Worm (Caenorhabditis elegans) whole organism, young adult: Measurements from ENCODE around the gene sra-8.

Source experiments
- B0019.2 ChIP-seq: fragments of 200-800 bp; sonication (Bioruptor generic); conservative IDR thresholded peaks from 2 replicates; pipeline ENCODE4 v1.3.6; 2022; ENCODE audit warnings: missing genetic modification reagents, missing genetic modification characterization, missing compliant biosample characterization
- B0035.1 ChIP-seq: sonication (generic microtip); optimal IDR thresholded peaks from 2 replicates; lab custom pipeline; 2016; ENCODE audit warnings: missing genetic modification characterization, mild to moderate bottlenecking, missing compliant biosample characterization, missing genotype, missing genetic modification reagents
- B0261.1 ChIP-seq: sonication (generic microtip); optimal IDR thresholded peaks from 2 replicates; lab custom pipeline; 2016; ENCODE audit warnings: mild to moderate bottlenecking, missing genetic modification characterization, moderate library complexity, missing compliant biosample characterization
- F37B4.10 ChIP-seq: fragments of 200-800 bp; sonication (Bioruptor generic); IDR thresholded peaks from 2 replicates; pipeline ENCODE4 v1.3.6; 2022; ENCODE audit warnings: missing genetic modification characterization, missing compliant biosample characterization
- F57C9.4 ChIP-seq: sonication (generic microtip); optimal IDR thresholded peaks from 2 replicates; lab custom pipeline; 2017; ENCODE audit warnings: mild to moderate bottlenecking, missing genetic modification characterization, missing compliant biosample characterization
- T26A5.8 ChIP-seq: sonication (generic microtip); optimal IDR thresholded peaks from 2 replicates; lab custom pipeline; 2016; ENCODE audit warnings: missing genetic modification characterization, missing compliant biosample characterization
- Y56A3A.18 ChIP-seq: fragments of 200-800 bp; sonication (Bioruptor generic); IDR thresholded peaks from 2 replicates; pipeline ENCODE4 v1.3.6; 2022; ENCODE audit warnings: missing genetic modification reagents, missing genetic modification characterization, missing compliant biosample characterization
- ZK185.1 ChIP-seq: sonication (generic microtip); optimal IDR thresholded peaks from 2 replicates; lab custom pipeline; 2016; ENCODE audit warnings: mild to moderate bottlenecking, missing genetic modification characterization, missing compliant biosample characterization; ENCODE audit not compliant: poor library complexity, severe bottlenecking
- aptf-2 ChIP-seq: fragments of 200-800 bp; sonication (Bioruptor generic); conservative IDR thresholded peaks from 2 replicates; pipeline ENCODE4 v1.3.6; 2022; ENCODE audit warnings: missing genetic modification reagents, missing genetic modification characterization, missing compliant biosample characterization
- attf-3 ChIP-seq: fragments of 200-800 bp; sonication (Bioruptor generic); conservative IDR thresholded peaks from 2 replicates; pipeline ENCODE4 v1.3.6; 2022; ENCODE audit warnings: missing genetic modification reagents, missing genetic modification characterization, missing compliant biosample characterization
- attf-5 ChIP-seq: fragments of 200-800 bp; sonication (Bioruptor generic); optimal IDR thresholded peaks from 2 replicates; lab custom pipeline; 2018; ENCODE audit warnings: mild to moderate bottlenecking, missing genetic modification characterization, missing compliant biosample characterization
- attf-6 ChIP-seq: fragments of 200-800 bp; sonication (Bioruptor generic); IDR thresholded peaks from 2 replicates; pipeline ENCODE4 v1.3.6; 2022; ENCODE audit warnings: missing genetic modification reagents, missing genetic modification characterization, missing compliant biosample characterization
- bed-2 ChIP-seq: fragments of 200-800 bp; sonication (Bioruptor generic); IDR thresholded peaks from 2 replicates; pipeline ENCODE4 v1.3.6; 2022; ENCODE audit warnings: missing genetic modification reagents, missing genetic modification characterization, missing compliant biosample characterization
- ccch-3 ChIP-seq: fragments of 200-800 bp; sonication (Bioruptor generic); optimal IDR thresholded peaks from 2 replicates; lab custom pipeline; 2018; ENCODE audit warnings: mild to moderate bottlenecking, missing genetic modification characterization, missing compliant biosample characterization
- cebp-2 ChIP-seq: fragments of 200-800 bp; sonication (Bioruptor generic); IDR thresholded peaks from 2 replicates; pipeline ENCODE4 v1.3.6; 2022; ENCODE audit warnings: missing genetic modification characterization, missing compliant biosample characterization
- die-1 ChIP-seq: sonication (generic microtip); optimal IDR thresholded peaks from 2 replicates; lab custom pipeline; 2016; ENCODE audit warnings: missing genotype, mild to moderate bottlenecking, missing genetic modification characterization, missing compliant biosample characterization
- dox-1 ChIP-seq: fragments of 200-800 bp; sonication (Bioruptor generic); IDR thresholded peaks from 2 replicates; pipeline ENCODE4 v1.3.6; 2022; ENCODE audit warnings: missing genetic modification reagents, missing genetic modification characterization, missing compliant biosample characterization
- efl-1 ChIP-seq: fragments of 150-350 bp; optimal IDR thresholded peaks from 2 replicates; lab custom pipeline; 2014; ENCODE audit warnings: missing biosample characterization, missing genetic modification reagents, missing genetic modification characterization
- egl-18 ChIP-seq: fragments of 200-800 bp; sonication (Bioruptor generic); IDR thresholded peaks from 2 replicates; pipeline ENCODE4 v1.3.6; 2022; ENCODE audit warnings: missing genetic modification reagents, missing genetic modification characterization, missing compliant biosample characterization
- ets-4 ChIP-seq: fragments of 200-800 bp; sonication (Bioruptor generic); optimal IDR thresholded peaks from 2 replicates; lab custom pipeline; 2018; ENCODE audit warnings: mild to moderate bottlenecking, missing genetic modification characterization, missing compliant biosample characterization
- fkh-3 ChIP-seq: sonication (generic microtip); optimal IDR thresholded peaks from 2 replicates; lab custom pipeline; 2016; ENCODE audit warnings: mild to moderate bottlenecking, missing genetic modification characterization, missing compliant biosample characterization
- him-1 ChIP-seq: sonication (generic microtip); optimal IDR thresholded peaks from 2 replicates; lab custom pipeline; 2016; ENCODE audit warnings: missing genotype, missing genetic modification reagents, missing genetic modification characterization, missing compliant biosample characterization
- hsf-1 ChIP-seq: fragments of 200-800 bp; sonication (Bioruptor generic); IDR thresholded peaks from 2 replicates; pipeline ENCODE4 v1.3.6; 2022; ENCODE audit warnings: missing genetic modification reagents, missing genetic modification characterization, missing compliant biosample characterization
- lag-1 ChIP-seq: fragments of 200-800 bp; sonication (Bioruptor generic); IDR thresholded peaks from 2 replicates; pipeline ENCODE4 v1.3.6; 2022; ENCODE audit warnings: missing genetic modification reagents, missing genetic modification characterization, missing compliant biosample characterization
- lin-26 ChIP-seq: fragments of 200-800 bp; sonication (Bioruptor generic); IDR thresholded peaks from 2 replicates; pipeline ENCODE4 v1.3.6; 2022; ENCODE audit warnings: missing genetic modification reagents, missing genetic modification characterization, missing compliant biosample characterization
- lin-40 ChIP-seq: sonication (generic microtip); optimal IDR thresholded peaks from 2 replicates; lab custom pipeline; 2016; ENCODE audit warnings: missing genetic modification characterization, mild to moderate bottlenecking, missing compliant biosample characterization, missing genotype, missing genetic modification reagents
- lsy-27 ChIP-seq: sonication (generic microtip); optimal IDR thresholded peaks from 2 replicates; lab custom pipeline; 2017; ENCODE audit warnings: missing genetic modification characterization, mild to moderate bottlenecking, missing compliant biosample characterization, antibody characterized with exemption, missing genotype, borderline replicate concordance; ENCODE audit not compliant: insufficient read depth
- madf-10 ChIP-seq: sonication (generic microtip); optimal IDR thresholded peaks from 2 replicates; lab custom pipeline; 2016; ENCODE audit warnings: mild to moderate bottlenecking, missing genetic modification characterization, missing compliant biosample characterization
- madf-6 ChIP-seq: fragments of 200-800 bp; sonication (Bioruptor generic); IDR thresholded peaks from 2 replicates; pipeline ENCODE4 v1.3.6; 2022; ENCODE audit warnings: missing genetic modification reagents, missing genetic modification characterization, missing compliant biosample characterization
- madf-8 ChIP-seq: fragments of 200-800 bp; sonication (Bioruptor generic); conservative IDR thresholded peaks from 2 replicates; pipeline ENCODE4 v1.3.6; 2022; ENCODE audit warnings: missing genetic modification reagents, missing genetic modification characterization, missing compliant biosample characterization
- mel-28 ChIP-seq: sonication (generic microtip); optimal IDR thresholded peaks from 2 replicates; lab custom pipeline; 2016; ENCODE audit warnings: borderline replicate concordance, mild to moderate bottlenecking, missing genetic modification characterization, missing compliant biosample characterization
- mes-4 ChIP-seq: sonication (generic microtip); optimal IDR thresholded peaks from 2 replicates; lab custom pipeline; 2016; ENCODE audit warnings: missing genotype, missing genetic modification characterization, missing compliant biosample characterization
- nfya-1 ChIP-seq: sonication (generic microtip); optimal IDR thresholded peaks from 2 replicates; lab custom pipeline; 2017; ENCODE audit warnings: antibody characterized with exemption, missing compliant biosample characterization, missing genetic modification characterization, borderline replicate concordance; ENCODE audit not compliant: insufficient read depth
- nfyb-1 ChIP-seq: fragments of 200-800 bp; sonication (Bioruptor generic); IDR thresholded peaks from 2 replicates; pipeline ENCODE4 v1.3.6; 2022; ENCODE audit warnings: missing genetic modification reagents, missing genetic modification characterization, missing compliant biosample characterization
- nhr-179 ChIP-seq: sonication (generic microtip); optimal IDR thresholded peaks from 2 replicates; lab custom pipeline; 2016; ENCODE audit warnings: mild to moderate bottlenecking, missing genetic modification characterization, missing compliant biosample characterization
- rcor-1 ChIP-seq: fragments of 200-800 bp; sonication (Bioruptor generic); IDR thresholded peaks from 2 replicates; pipeline ENCODE4 v1.3.6; 2022; ENCODE audit warnings: missing genetic modification reagents, missing genetic modification characterization, missing compliant biosample characterization
- rec-8 ChIP-seq, 2 experiments: sonication (generic microtip); optimal IDR thresholded peaks; 2 replicates each; lab custom pipeline; 2016; ENCODE audit warnings: mild to moderate bottlenecking in 2 of 2, missing genetic modification characterization in 2 of 2, missing genetic modification reagents in 2 of 2, missing genotype in 2 of 2, missing biosample characterization in 1 of 2, missing compliant biosample characterization in 1 of 2, moderate library complexity in 1 of 2
- sdz-38 ChIP-seq: sonication (generic microtip); optimal IDR thresholded peaks from 2 replicates; lab custom pipeline; 2016; ENCODE audit warnings: missing genotype, missing genetic modification characterization, missing compliant biosample characterization
- sea-2 ChIP-seq: fragments of 200-800 bp; sonication (Bioruptor generic); IDR thresholded peaks from 2 replicates; pipeline ENCODE4 v1.3.6; 2022; ENCODE audit warnings: missing genetic modification characterization, missing compliant biosample characterization
- snpc-1.3 ChIP-seq: sonication (generic microtip); optimal IDR thresholded peaks from 2 replicates; lab custom pipeline; 2017; ENCODE audit warnings: missing genetic modification characterization, mild to moderate bottlenecking, missing compliant biosample characterization, antibody characterized with exemption, moderate library complexity, missing genotype, missing genetic modification reagents; ENCODE audit not compliant: insufficient read depth
- somi-1 ChIP-seq: fragments of 200-800 bp; sonication (Bioruptor generic); optimal IDR thresholded peaks from 2 replicates; lab custom pipeline; 2018; ENCODE audit warnings: mild to moderate bottlenecking, missing genetic modification characterization, missing compliant biosample characterization
- unc-130 ChIP-seq: sonication (generic microtip); optimal IDR thresholded peaks from 2 replicates; lab custom pipeline; 2016; ENCODE audit warnings: missing genetic modification reagents, missing genetic modification characterization, missing compliant biosample characterization
- xnd-1 ChIP-seq: sonication (generic microtip); optimal IDR thresholded peaks from 2 replicates; lab custom pipeline; 2016; ENCODE audit warnings: missing genotype, missing genetic modification reagents, missing genetic modification characterization, missing compliant biosample characterization
- zfh-2 ChIP-seq: fragments of 200-800 bp; sonication (Bioruptor generic); conservative IDR thresholded peaks from 2 replicates; pipeline ENCODE4 v1.3.6; 2022; ENCODE audit warnings: missing genetic modification reagents, missing genetic modification characterization, missing compliant biosample characterization
- ztf-22 ChIP-seq: fragments of 200-800 bp; sonication (Bioruptor generic); optimal IDR thresholded peaks from 2 replicates; lab custom pipeline; 2018; ENCODE audit warnings: mild to moderate bottlenecking, missing genetic modification characterization, moderate library complexity, missing compliant biosample characterization
- ztf-28 ChIP-seq: fragments of 200-800 bp; sonication (Bioruptor generic); IDR thresholded peaks from 2 replicates; pipeline ENCODE4 v1.3.6; 2022; ENCODE audit warnings: missing genetic modification reagents, missing genetic modification characterization, missing compliant biosample characterization
- ztf-6 ChIP-seq: fragments of 200-800 bp; sonication (Bioruptor generic); IDR thresholded peaks from 2 replicates; pipeline ENCODE4 v1.3.6; 2022; ENCODE audit warnings: missing genetic modification reagents, missing genetic modification characterization, missing compliant biosample characterization

sra-8 gene

ce11 chrII:9523539-9524224 is 13.8 kb upstream of the sra-8 start, which contains the start of gene mex-6 (continued):
- no peak for TF ChIP-seq Y56A3A.18 (GFP tag; lab: Robert Waterston, UW)
- 0 out of 2 replicates have a peak, but pooled peaks have one; percentile 57 for TF ChIP-seq B0019.2
- TF ChIP-seq xnd-1, result peak; percentile 92
- TF ChIP-seq lsy-27, result no peak
- peak; percentile 52 for TF ChIP-seq unc-130 (GFP tag; lab: Kevin White, UChicago)
- TF ChIP-seq nfya-1 (tag; lab: Kevin White, UChicago), result no peak
- TF ChIP-seq B0035.1 (tag; lab: Kevin White, UChicago), result no peak
- no peak for TF ChIP-seq lin-26 (GFP tag; lab: Robert Waterston, UW)
- TF ChIP-seq ets-4 (GFP tag; lab: Kevin White, UChicago), result no peak
- peak; percentile 66; the same call in 1 of the 2 replicates for TF ChIP-seq hsf-1
- TF ChIP-seq rec-8 (tag; optimal IDR thresholded peaks at IDR 0.05; lab: Kevin White, UChicago), result no peak
- no peak for TF ChIP-seq nhr-179 (tag; lab: Kevin White, UChicago)
- TF ChIP-seq attf-6, result no peak
- peak; percentile 45; the same call in 1 of the 2 replicates for TF ChIP-seq attf-3 (GFP tag; lab: Robert Waterston, UW)
- TF ChIP-seq egl-18 (GFP tag; lab: Robert Waterston, UW), result no peak
- TF ChIP-seq him-1 (tag; lab: Kevin White, UChicago), result peak; percentile 53
- no peak for TF ChIP-seq attf-5 (GFP tag; lab: Kevin White, UChicago)
- no peak for TF ChIP-seq sdz-38 (tag; lab: Kevin White, UChicago)
- TF ChIP-seq mel-28 (tag; lab: Kevin White, UChicago), result no peak
- TF ChIP-seq T26A5.8 (tag; lab: Kevin White, UChicago), result no peak
- no peak for TF ChIP-seq F57C9.4
- TF ChIP-seq lin-40 (tag; lab: Kevin White, UChicago), result no peak
- TF ChIP-seq dox-1 (GFP tag; lab: Robert Waterston, UW), result no peak; the same call in 1 of the 2 replicates
- TF ChIP-seq bed-2, result no peak
- no peak for TF ChIP-seq ztf-6 (GFP tag; lab: Robert Waterston, UW)
- no peak for TF ChIP-seq aptf-2
- TF ChIP-seq B0261.1, result no peak
- TF ChIP-seq ztf-22 (GFP tag; lab: Kevin White, UChicago), result no peak
- peak; percentile 49 for TF ChIP-seq snpc-1.3
- TF ChIP-seq fkh-3 (tag; lab: Kevin White, UChicago), result no peak
- TF ChIP-seq cebp-2 (GFP tag; lab: Robert Waterston, UW), result no peak
- peak; percentile 97 for TF ChIP-seq madf-6
- no peak for TF ChIP-seq mes-4 (tag; lab: Kevin White, UChicago)
- no peak for TF ChIP-seq ZK185.1 (tag; lab: Kevin White, UChicago)
- TF ChIP-seq nfyb-1 (GFP tag; lab: Robert Waterston, UW), result no peak
- no peak for TF ChIP-seq zfh-2 (GFP tag; lab: Robert Waterston, UW)
- no peak for TF ChIP-seq F37B4.10
- TF ChIP-seq rcor-1 (GFP tag; lab: Robert Waterston, UW), result peak; percentile 52; the same call in 1 of the 2 replicates
- no peak for TF ChIP-seq ztf-28 (GFP tag; lab: Robert Waterston, UW)
- peak; percentile 92 for TF ChIP-seq madf-8
- no peak for TF ChIP-seq sea-2 (GFP tag; lab: Robert Waterston, UW)
- TF ChIP-seq die-1 (tag; lab: Kevin White, UChicago), result no peak
- TF ChIP-seq ccch-3 (GFP tag; lab: Kevin White, UChicago), result no peak
- no peak for TF ChIP-seq madf-10 (tag; lab: Kevin White, UChicago)
- TF ChIP-seq somi-1, result no peak
- TF ChIP-seq efl-1, result peak; percentile 95
- no peak for TF ChIP-seq lag-1 (GFP tag; lab: Robert Waterston, UW)
